Fruit fly (Drosophila melanogaster): ENCODE results near the gene Ubr3.
A peak's percentile ranks its signal among the peaks of the same experiment; 100 is the strongest.

The Ubr3 gene

dm6 chrX:7934679-7935078 lies 1.0 kb upstream of the Ubr3 start, which contains the start of gene RpS14b (continued):
- TF ChIP-seq CG7928 (GFP tag; optimal IDR thresholded peaks at IDR 0.05) (no peak), sr (GFP tag; IDR thresholded peaks at IDR 0.05) (peak; percentile 67), CG17361 (GFP tag; IDR thresholded peaks at IDR 0.05) (peak; percentile 30; the same call in 1 of the 3 replicates), Bteb2 (GFP tag; optimal IDR thresholded peaks at IDR 0.05) (peak; percentile 55), sim (GFP tag; IDR thresholded peaks at IDR 0.05) (peak; percentile 42; the same call in 1 of the 2 replicates), Blimp-1 (GFP tag; optimal IDR thresholded peaks at IDR 0.05) (no peak), CG14860 (GFP tag; IDR thresholded peaks at IDR 0.05; ENCODE audit: partially characterized antibody) (peak; percentile 55; the same call in 2 of the 3 replicates), CG11696 (GFP tag; IDR thresholded peaks at IDR 0.05) (peak; percentile 35; the same call in 1 of the 2 replicates), seq (GFP tag; IDR thresholded peaks at IDR 0.05) (no peak; the same call in 1 of the 2 replicates), bsh (GFP tag; optimal IDR thresholded peaks at IDR 0.05) (peak in 1 of 2 experiments; percentile 21), CG7372 (GFP tag; IDR thresholded peaks at IDR 0.05) (peak; percentile 46; the same call in 1 of the 2 replicates), pan (optimal IDR thresholded peaks at IDR 0.05) (no peak), pan (GFP tag; optimal IDR thresholded peaks at IDR 0.05 in 1 of 2, IDR thresholded peaks at IDR 0.05 in 1 of 2) (peak in 1 of 2 experiments; percentile 74), Tbp (GFP tag; optimal IDR thresholded peaks at IDR 0.05) (no peak), pfk (GFP tag; optimal IDR thresholded peaks at IDR 0.05) (peak; percentile 63), CG5953 (GFP tag; IDR thresholded peaks at IDR 0.05) (no peak), br (optimal IDR thresholded peaks at IDR 0.05) (no peak), bab2 (GFP tag; optimal IDR thresholded peaks at IDR 0.05) (peak; percentile 48), CG15601 (tag; optimal IDR thresholded peaks at IDR 0.05) (peak; percentile 16), CG10321 (GFP tag; IDR thresholded peaks at IDR 0.05) (peak; percentile 42; the same call in 1 of the 2 replicates), CG6272 (GFP tag; IDR thresholded peaks at IDR 0.05) (peak; percentile 41; the same call in 1 of the 2 replicates), Antp (GFP tag; optimal IDR thresholded peaks at IDR 0.05) (peak; percentile 54), gt (GFP tag; IDR thresholded peaks at IDR 0.05) (no peak), Neu2 (GFP tag; optimal IDR thresholded peaks at IDR 0.05; ENCODE audit: borderline replicate concordance) (no peak), CG3847 (GFP tag; IDR thresholded peaks at IDR 0.05) (peak; percentile 61), dmrt99B (tag; optimal IDR thresholded peaks at IDR 0.05) (peak; percentile 10), Mrtf (GFP tag; IDR thresholded peaks at IDR 0.05) (0 out of 3 replicates have a peak, but pooled peaks have one; percentile 43), Six4 (GFP tag; optimal IDR thresholded peaks at IDR 0.05) (no peak), CG4707 (GFP tag; optimal IDR thresholded peaks at IDR 0.05) (peak; percentile 1), inv (GFP tag; IDR thresholded peaks at IDR 0.05; ENCODE audit: partially characterized antibody) (peak; percentile 67), da (GFP tag; optimal IDR thresholded peaks at IDR 0.05) (peak; percentile 48), corto (GFP tag; optimal IDR thresholded peaks at IDR 0.05) (no peak), Hey (tag; optimal IDR thresholded peaks at IDR 0.05) (peak; percentile 52), CG34422 (GFP tag; IDR thresholded peaks at IDR 0.05) (peak; percentile 86), pros (GFP tag; optimal IDR thresholded peaks at IDR 0.05) (no peak), onecut (GFP tag; IDR thresholded peaks at IDR 0.05) (peak; percentile 69), CG4404 (GFP tag; IDR thresholded peaks at IDR 0.05) (no peak), Hr51 (GFP tag; optimal IDR thresholded peaks at IDR 0.05) (peak; percentile 29 to 63), Optix (GFP tag; IDR thresholded peaks at IDR 0.05) (0 out of 3 replicates have a peak, but pooled peaks have one; percentile 40), fru (optimal IDR thresholded peaks at IDR 0.05) (no peak), CG2678 (tag; optimal IDR thresholded peaks at IDR 0.05) (peak; percentile 31), gcm2 (GFP tag; optimal IDR thresholded peaks at IDR 0.05) (peak; percentile 55), CG4730 (GFP tag; IDR thresholded peaks at IDR 0.05) (peak; percentile 40; the same call in 1 of the 2 replicates), Dll (GFP tag; IDR thresholded peaks at IDR 0.05; ENCODE audit: partially characterized antibody) (peak; percentile 70), row (GFP tag; IDR thresholded peaks at IDR 0.05) (peak; percentile 53), ci (GFP tag; IDR thresholded peaks at IDR 0.05) (peak; percentile 91), CG10959 (GFP tag; IDR thresholded peaks at IDR 0.05) (no peak), dysf (GFP tag; IDR thresholded peaks at IDR 0.05) (peak; percentile 65; the same call in 2 of the 3 replicates), Aef1 (GFP tag; IDR thresholded peaks at IDR 0.05) (peak; percentile 70), prd (optimal IDR thresholded peaks at IDR 0.05) (no peak), prd (GFP tag; IDR thresholded peaks at IDR 0.05) (peak; percentile 41; the same call in 1 of the 3 replicates), CG10543 (GFP tag; optimal IDR thresholded peaks at IDR 0.05) (peak; percentile 76)

Data from whole organism, embryonic.